Worm (Caenorhabditis elegans): ENCODE results near the gene nhr-68.

DNA sequence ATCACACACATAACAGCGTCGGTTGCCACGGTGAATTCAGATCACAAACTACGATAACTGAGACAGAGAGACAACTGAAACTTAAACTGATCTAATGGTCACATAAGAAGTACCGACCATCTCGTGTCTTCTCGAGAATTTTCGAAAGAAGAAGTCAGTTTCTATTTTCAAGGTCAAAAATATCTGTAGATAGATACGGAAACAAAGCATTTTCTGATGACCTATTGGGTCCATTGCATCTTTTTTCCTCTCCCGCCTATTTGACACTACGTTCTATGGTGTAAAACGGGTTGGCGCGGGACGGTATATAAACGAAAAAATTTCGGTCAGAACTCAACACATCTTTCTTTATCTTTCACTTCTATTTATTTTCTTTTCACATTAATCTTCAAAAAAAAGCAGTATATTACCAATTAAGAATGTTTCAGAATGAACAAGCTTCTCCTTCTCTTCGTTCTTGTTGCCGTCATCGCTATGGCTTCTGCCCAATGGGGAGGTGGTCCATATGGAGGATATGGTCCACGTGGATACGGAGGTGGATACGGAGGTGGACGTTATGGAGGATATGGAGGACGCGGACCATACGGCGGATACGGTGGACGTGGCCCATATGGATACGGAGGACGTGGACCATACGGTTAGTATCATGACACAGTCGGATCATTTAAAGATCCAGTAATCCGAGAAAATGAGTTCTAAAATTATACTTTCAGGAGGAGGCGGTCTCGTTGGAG is 42.9 kb downstream of the nhr-68 start, which contains the start of gene nlp-24:
- TF ChIP-seq cebp-2 (GFP tag; IDR thresholded peaks at IDR 0.05) (no peak), ztf-18 (tag; optimal IDR thresholded peaks at IDR 0.05) (no peak), unc-130 (GFP tag; optimal IDR thresholded peaks at IDR 0.05) (no peak), ama-1 (optimal IDR thresholded peaks at IDR 0.05) (peak; percentile 79), ama-1 (GFP tag; optimal IDR thresholded peaks at IDR 0.05) (no peak), snpc-1.3 (tag; optimal IDR thresholded peaks at IDR 0.05; ENCODE audit: insufficient read depth) (no peak), C06A6.2 (GFP tag; conservative IDR thresholded peaks at IDR 0.05) (no peak), zfh-2 (GFP tag; conservative IDR thresholded peaks at IDR 0.05) (no peak), lin-26 (GFP tag; IDR thresholded peaks at IDR 0.05) (peak; percentile 51; the same call in 1 of the 2 replicates), lin-35 (GFP tag; optimal IDR thresholded peaks at IDR 0.05) (no peak), aptf-2 (GFP tag; conservative IDR thresholded peaks at IDR 0.05) (no peak), hlh-12 (tag; optimal IDR thresholded peaks at IDR 0.05) (no peak), Y56A3A.18 (GFP tag; IDR thresholded peaks at IDR 0.05) (no peak)
